Worm (Caenorhabditis elegans) whole organism, L2 larva: ENCODE results near the gene rde-4.

Source experiments
- alr-1 ChIP-seq: fragments of 150-350 bp; optimal IDR thresholded peaks from 2 replicates; lab custom pipeline; 2014; ENCODE audit warnings: missing biosample characterization, missing genetic modification characterization
- aly-2 ChIP-seq: fragments of 150-350 bp; optimal IDR thresholded peaks from 2 replicates; lab custom pipeline; 2014; ENCODE audit warnings: missing biosample characterization, missing genetic modification characterization
- ama-1 ChIP-seq: fragments of 150-350 bp; optimal IDR thresholded peaks from 2 replicates; lab custom pipeline; 2018; ENCODE audit warnings: inconsistent platforms
- blmp-1 ChIP-seq: sonication (generic microtip); optimal IDR thresholded peaks from 2 replicates; lab custom pipeline; 2017; ENCODE audit warnings: missing genetic modification characterization, mild to moderate bottlenecking, missing compliant biosample characterization, antibody characterized with exemption, moderate library complexity; ENCODE audit not compliant: insufficient read depth
- elt-1 ChIP-seq: fragments of 150-350 bp; optimal IDR thresholded peaks from 2 replicates; lab custom pipeline; 2014; ENCODE audit warnings: missing biosample characterization, missing genetic modification characterization
- elt-3 ChIP-seq: sonication (generic microtip); optimal IDR thresholded peaks from 2 replicates; lab custom pipeline; 2017; ENCODE audit warnings: missing biosample characterization, missing genetic modification characterization
- fos-1 ChIP-seq: fragments of 150-350 bp; optimal IDR thresholded peaks from 2 replicates; lab custom pipeline; 2014; ENCODE audit warnings: missing biosample characterization, missing genetic modification characterization
- mab-5 ChIP-seq: fragments of 150-350 bp; optimal IDR thresholded peaks from 2 replicates; lab custom pipeline; 2014; ENCODE audit warnings: missing biosample characterization, missing genetic modification characterization
- mdl-1 ChIP-seq, 2 experiments: fragments of 150-350 bp in 1 of 2; sonication (generic microtip) in 1 of 2; optimal IDR thresholded peaks; 2 replicates each; lab custom pipeline; 2017; ENCODE audit warnings: missing biosample characterization in 2 of 2, missing genetic modification characterization in 2 of 2
- nhr-77 ChIP-seq: fragments of 150-350 bp; optimal IDR thresholded peaks from 2 replicates; lab custom pipeline; 2014; ENCODE audit warnings: missing biosample characterization, missing genetic modification characterization
- unc-55 ChIP-seq: fragments of 150-350 bp; sonication (generic microtip); optimal IDR thresholded peaks from 3 replicates; lab custom pipeline; 2014; ENCODE audit warnings: missing biosample characterization, missing genetic modification reagents, missing genetic modification characterization
- unc-62 ChIP-seq: fragments of 150-350 bp; optimal IDR thresholded peaks from 2 replicates; lab custom pipeline; 2014; ENCODE audit warnings: missing biosample characterization, missing genetic modification reagents, missing genetic modification characterization

- TF ChIP-seq fos-1 (tag; lab: Kevin White, UChicago), result no peak
- no peak for TF ChIP-seq blmp-1 (tag; lab: Kevin White, UChicago)
- no peak for TF ChIP-seq alr-1 (tag; lab: Kevin White, UChicago)
- TF ChIP-seq unc-55, result no peak
- TF ChIP-seq nhr-77 (tag; lab: Kevin White, UChicago), result no peak
- TF ChIP-seq aly-2 (tag; lab: Kevin White, UChicago), result no peak
- no peak for TF ChIP-seq elt-3 (tag; lab: Kevin White, UChicago)
- TF ChIP-seq mab-5 (tag; lab: Kevin White, UChicago), result no peak
- no peak for TF ChIP-seq unc-62
- no peak for TF ChIP-seq mdl-1 (tag; optimal IDR thresholded peaks at IDR 0.05; lab: Kevin White, UChicago)
- no peak for TF ChIP-seq elt-1
- TF ChIP-seq ama-1, result no peak
Observed at ce11 chrIII:10202391-10202790, 16.1 kb downstream of the rde-4 start.
